Fruit fly (Drosophila melanogaster): ENCODE measurements around the gene CG12237.

DNA sequence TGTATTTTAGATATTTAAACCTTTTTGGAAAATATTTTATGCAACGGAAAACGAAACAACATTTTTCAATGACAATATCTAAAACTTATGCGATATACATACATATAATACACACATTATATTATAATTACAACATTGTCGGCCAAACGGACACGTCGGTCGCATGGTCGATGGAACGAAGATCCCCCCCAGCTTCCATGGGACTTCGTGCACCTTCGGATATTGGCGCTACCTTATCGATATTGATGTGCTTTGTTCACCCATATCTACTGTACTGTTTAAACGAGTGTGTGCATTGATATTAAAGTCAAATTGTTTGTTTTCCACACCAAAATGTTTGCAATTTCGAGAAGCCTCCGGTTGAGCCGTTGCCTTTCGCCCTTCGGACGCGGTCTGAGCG is 17.3 kb downstream of the CG12237 start, which contains the start of gene CG14212:
- no peak for TF ChIP-seq CG8478 (optimal IDR thresholded peaks at IDR 0.05)
- TF ChIP-seq CTCF (optimal IDR thresholded peaks at IDR 0.05): no peak

Data from S2 (cell line).